Fruit fly (Drosophila melanogaster): Measurements from ENCODE around the gene CecC.
A peak's percentile ranks its signal among the peaks of the same experiment; 100 is the strongest.

The CecC gene

DNA sequence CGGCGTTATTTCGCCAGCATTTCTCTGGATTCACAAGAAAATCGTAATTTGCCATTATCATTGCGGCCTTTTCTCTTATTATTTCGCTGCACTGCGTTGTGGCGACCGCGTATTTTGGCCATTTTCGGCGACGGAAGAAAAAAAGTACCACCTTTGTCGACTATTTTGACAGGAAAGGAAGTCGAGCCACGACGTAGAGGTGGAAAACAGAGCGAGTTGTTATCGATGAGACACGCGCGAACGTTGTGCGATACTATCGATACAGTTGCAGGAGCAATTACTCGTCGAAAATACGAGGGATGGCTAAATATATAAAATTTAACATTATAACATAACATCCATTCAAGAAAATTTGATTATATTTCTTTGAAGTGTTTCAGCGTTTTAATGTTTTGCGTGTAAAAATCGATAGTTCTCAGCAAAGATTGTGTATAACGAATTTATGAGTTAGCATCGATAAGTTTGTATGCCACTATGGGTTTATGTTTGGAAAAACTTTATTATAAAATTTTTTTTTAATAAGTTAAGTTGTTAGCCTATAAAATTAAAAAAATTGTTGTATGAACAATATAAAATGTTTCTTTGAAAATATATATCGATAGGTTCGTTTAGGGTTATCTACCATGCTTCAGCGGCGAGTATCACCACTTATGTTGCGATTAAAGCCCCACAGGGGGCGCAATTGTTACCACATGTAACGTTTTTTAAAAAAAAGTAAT lies 7.4 kb upstream of the CecC start, which contains the start of gene RpS7 (continued):
- TF ChIP-seq amos (GFP tag; IDR thresholded peaks at IDR 0.05; ENCODE audit: partially characterized antibody) (peak; percentile 96), Atf6 (GFP tag; IDR thresholded peaks at IDR 0.05) (peak; percentile 71), YL-1 (GFP tag; optimal IDR thresholded peaks at IDR 0.05) (peak; percentile 83), CG4404 (GFP tag; IDR thresholded peaks at IDR 0.05) (peak; percentile 28; the same call in 1 of the 2 replicates), CG3847 (GFP tag; IDR thresholded peaks at IDR 0.05) (peak; percentile 85), yki (optimal IDR thresholded peaks at IDR 0.05) (no peak), row (GFP tag; IDR thresholded peaks at IDR 0.05) (peak; percentile 61), CG1529 (GFP tag; optimal IDR thresholded peaks at IDR 0.05) (peak; percentile 58), eve (GFP tag; optimal IDR thresholded peaks at IDR 0.05) (peak in 1 of 2 experiments; percentile 71), da (GFP tag; optimal IDR thresholded peaks at IDR 0.05) (no peak), CG4424 (GFP tag; optimal IDR thresholded peaks at IDR 0.05) (peak; percentile 78), wdn (GFP tag; IDR thresholded peaks at IDR 0.05) (peak; percentile 47; the same call in 1 of the 2 replicates), sens-2 (GFP tag; IDR thresholded peaks at IDR 0.05) (peak; percentile 81), CG6254 (GFP tag; optimal IDR thresholded peaks at IDR 0.05) (peak; percentile 42), lov (optimal IDR thresholded peaks at IDR 0.05) (no peak), lov (GFP tag; IDR thresholded peaks at IDR 0.05) (peak; percentile 89), vnd (GFP tag; IDR thresholded peaks at IDR 0.05; ENCODE audit: partially characterized antibody) (peak; percentile 99), esg (GFP tag; conservative IDR thresholded peaks at IDR 0.05) (0 out of 2 replicates have a peak, but pooled peaks have one; percentile 8), pb (GFP tag; optimal IDR thresholded peaks at IDR 0.05) (peak; percentile 60), Elba2 (GFP tag; optimal IDR thresholded peaks at IDR 0.05) (no peak), Atf-2 (GFP tag; optimal IDR thresholded peaks at IDR 0.05) (peak; percentile 7), wor (GFP tag; IDR thresholded peaks at IDR 0.05) (peak; percentile 29; the same call in 1 of the 2 replicates), corto (GFP tag; optimal IDR thresholded peaks at IDR 0.05) (no peak), CG12391 (tag; optimal IDR thresholded peaks at IDR 0.05) (peak; percentile 72), CG2120 (GFP tag; optimal IDR thresholded peaks at IDR 0.05) (peak; percentile 54), Scr (GFP tag; IDR thresholded peaks at IDR 0.05; ENCODE audit: partially characterized antibody) (peak; percentile 99), Nf-YB (GFP tag; optimal IDR thresholded peaks at IDR 0.05) (peak; percentile 49), CG1647 (GFP tag; optimal IDR thresholded peaks at IDR 0.05) (peak; percentile 30), bigmax (GFP tag; optimal IDR thresholded peaks at IDR 0.05) (peak; percentile 38), ap (GFP tag; IDR thresholded peaks at IDR 0.05) (peak; percentile 76), sisA (GFP tag; IDR thresholded peaks at IDR 0.05) (0 out of 2 replicates have a peak, but pooled peaks have one; percentile 15), Doc3 (GFP tag; IDR thresholded peaks at IDR 0.05; ENCODE audit: partially characterized antibody) (peak; percentile 98), CG3838 (GFP tag; optimal IDR thresholded peaks at IDR 0.05) (peak; percentile 1), CG2875 (GFP tag; optimal IDR thresholded peaks at IDR 0.05) (peak; percentile 67), H15 (GFP tag; IDR thresholded peaks at IDR 0.05) (peak; percentile 44; the same call in 1 of the 3 replicates), CG4854 (GFP tag; optimal IDR thresholded peaks at IDR 0.05) (peak; percentile 50), toy (GFP tag; IDR thresholded peaks at IDR 0.05) (0 out of 2 replicates have a peak, but pooled peaks have one; percentile 33), CG34422 (GFP tag; IDR thresholded peaks at IDR 0.05) (peak; percentile 68; the same call in 2 of the 3 replicates), CG8359 (GFP tag; optimal IDR thresholded peaks at IDR 0.05; ENCODE audit: borderline replicate concordance) (peak; percentile 60), Rfx (GFP tag; IDR thresholded peaks at IDR 0.05) (peak; percentile 84), dm (GFP tag; optimal IDR thresholded peaks at IDR 0.05) (peak; percentile 79), wek (GFP tag; optimal IDR thresholded peaks at IDR 0.05) (peak; percentile 88), shn (GFP tag; optimal IDR thresholded peaks at IDR 0.05) (peak; percentile 16), Mes4 (GFP tag; optimal IDR thresholded peaks at IDR 0.05) (peak; percentile 82), Dp (GFP tag; optimal IDR thresholded peaks at IDR 0.05) (peak; percentile 48), grn (GFP tag; optimal IDR thresholded peaks at IDR 0.05) (peak; percentile 5), MBD-R2 (GFP tag; IDR thresholded peaks at IDR 0.05) (peak; percentile 25; the same call in 1 of the 2 replicates), ase (GFP tag; IDR thresholded peaks at IDR 0.05) (peak; percentile 83), sc (optimal IDR thresholded peaks at IDR 0.05) (no peak), sc (GFP tag; optimal IDR thresholded peaks at IDR 0.05) (peak; percentile 59)

Data from whole organism, embryonic.